Worm (Caenorhabditis elegans) whole organism, L1 larva: Measurements from ENCODE around the gene gst-14.

Experiments
- alr-1 ChIP-seq: fragments of 200-800 bp; sonication (Bioruptor generic); optimal IDR thresholded peaks from 2 replicates; lab custom pipeline; 2018; ENCODE audit warnings: borderline replicate concordance, mild to moderate bottlenecking, missing genetic modification characterization, missing compliant biosample characterization
- ama-1 ChIP-seq: fragments of 150-350 bp; optimal IDR thresholded peaks from 2 replicates; lab custom pipeline; 2014
- blmp-1 ChIP-seq: fragments of 150-350 bp; optimal IDR thresholded peaks from 2 replicates; lab custom pipeline; 2014; ENCODE audit warnings: missing biosample characterization, missing genetic modification characterization
- ceh-82 ChIP-seq, 3 experiments: fragments of 150-350 bp in 1 of 3; sonication (generic microtip) in 2 of 3; optimal IDR thresholded peaks; 2 replicates each; lab custom pipeline; 2014 to 2017; ENCODE audit warnings: missing biosample characterization in 3 of 3, missing genetic modification characterization in 3 of 3
- dpl-1 ChIP-seq, 3 experiments: fragments of 150-350 bp in 2 of 3; sonication (generic microtip) in 1 of 3; optimal IDR thresholded peaks; 2 replicates each; lab custom pipeline; 2014 to 2017; ENCODE audit warnings: missing biosample characterization in 3 of 3, missing genetic modification characterization in 3 of 3, missing genetic modification reagents in 3 of 3
- efl-1 ChIP-seq, 4 experiments: fragments of 150-350 bp; optimal IDR thresholded peaks in 3 of 4; peaks in 1 of 4; 1 replicate in 1 of 4; 2 replicates in 3 of 4; lab custom pipeline; 2014; ENCODE audit warnings: missing biosample characterization in 2 of 4, missing genetic modification characterization in 2 of 4, missing genetic modification reagents in 2 of 4
- elt-2 ChIP-seq: sonication (generic microtip); optimal IDR thresholded peaks from 2 replicates; lab custom pipeline; 2016; ENCODE audit warnings: missing genetic modification characterization, mild to moderate bottlenecking, inconsistent platforms, missing compliant biosample characterization, missing genetic modification reagents
- elt-3 ChIP-seq, 6 experiments: fragments of 150-350 bp in 1 of 6; sonication (generic microtip); optimal IDR thresholded peaks; 2 replicates each; lab custom pipeline; 2017 to 2018; ENCODE audit warnings: missing biosample characterization in 6 of 6, missing genetic modification characterization in 6 of 6, inconsistent platforms in 1 of 6
- ets-5 ChIP-seq: fragments of 200-800 bp; sonication (Bioruptor generic); IDR thresholded peaks from 2 replicates; pipeline ENCODE4 v1.3.6; 2022; ENCODE audit warnings: missing genetic modification characterization, missing compliant biosample characterization
- lin-13 ChIP-seq: fragments of 150-350 bp; optimal IDR thresholded peaks from 2 replicates; lab custom pipeline; 2014; ENCODE audit warnings: missing biosample characterization, missing genetic modification reagents, missing genetic modification characterization
- lin-14 ChIP-seq: fragments of 200-800 bp; sonication (Bioruptor generic); optimal IDR thresholded peaks from 2 replicates; lab custom pipeline; 2018; ENCODE audit warnings: mild to moderate bottlenecking, missing genetic modification characterization, moderate library complexity, missing compliant biosample characterization
- lin-35 ChIP-seq, 2 experiments: fragments of 150-350 bp; optimal IDR thresholded peaks; 2 replicates each; lab custom pipeline; 2014; ENCODE audit warnings: missing biosample characterization in 2 of 2, missing genetic modification characterization in 2 of 2, missing genetic modification reagents in 2 of 2
- lsy-2 ChIP-seq, 2 experiments: fragments of 150-350 bp; optimal IDR thresholded peaks; 2 replicates each; lab custom pipeline; 2014; ENCODE audit warnings: missing biosample characterization in 2 of 2, missing genetic modification characterization in 2 of 2
- mab-9 ChIP-seq: fragments of 200-800 bp; sonication (Bioruptor generic); IDR thresholded peaks from 2 replicates; pipeline ENCODE4 v1.3.6; 2022; ENCODE audit warnings: missing genetic modification reagents, missing genetic modification characterization, missing compliant biosample characterization
- mdl-1 ChIP-seq, 2 experiments: fragments of 150-350 bp; optimal IDR thresholded peaks; 2 replicates each; lab custom pipeline; 2014 to 2017; ENCODE audit warnings: missing biosample characterization in 2 of 2, missing genetic modification characterization in 2 of 2, inconsistent platforms in 1 of 2
- mep-1 ChIP-seq: fragments of 150-350 bp; optimal IDR thresholded peaks from 2 replicates; lab custom pipeline; 2014; ENCODE audit warnings: missing biosample characterization, missing genetic modification characterization
- nhr-19 ChIP-seq: fragments of 200-800 bp; sonication (Bioruptor generic); conservative IDR thresholded peaks from 2 replicates; pipeline ENCODE4 v1.3.6; 2022; ENCODE audit warnings: missing genetic modification characterization, missing compliant biosample characterization
- nhr-20 ChIP-seq: sonication (generic microtip); optimal IDR thresholded peaks from 2 replicates; lab custom pipeline; 2016; ENCODE audit warnings: mild to moderate bottlenecking, missing genetic modification characterization, missing compliant biosample characterization
- nhr-47 ChIP-seq: sonication (generic microtip); optimal IDR thresholded peaks from 2 replicates; lab custom pipeline; 2016; ENCODE audit warnings: mild to moderate bottlenecking, missing genetic modification characterization, moderate library complexity, missing compliant biosample characterization
- nhr-71 ChIP-seq: sonication (generic microtip); optimal IDR thresholded peaks from 2 replicates; lab custom pipeline; 2016; ENCODE audit warnings: mild to moderate bottlenecking, missing genetic modification characterization, moderate library complexity, missing compliant biosample characterization
- nhr-77 ChIP-seq: fragments of 150-350 bp; optimal IDR thresholded peaks from 2 replicates; lab custom pipeline; 2014; ENCODE audit warnings: missing biosample characterization, missing genetic modification characterization
- nhr-85 ChIP-seq: sonication (generic microtip); peaks from one replicate; lab custom pipeline; 2016; ENCODE audit warnings: missing genetic modification characterization, inconsistent platforms, missing compliant biosample characterization
- nhr-90 ChIP-seq: sonication (generic microtip); optimal IDR thresholded peaks from 2 replicates; lab custom pipeline; 2016; ENCODE audit warnings: mild to moderate bottlenecking, missing genetic modification characterization, missing compliant biosample characterization; ENCODE audit not compliant: poor library complexity
- pag-3 ChIP-seq: sonication (generic microtip); optimal IDR thresholded peaks from 2 replicates; lab custom pipeline; 2017; ENCODE audit warnings: missing genetic modification characterization, mild to moderate bottlenecking, missing compliant biosample characterization, antibody characterized with exemption, borderline replicate concordance; ENCODE audit not compliant: insufficient read depth
- rnt-1 ChIP-seq: sonication (generic microtip); optimal IDR thresholded peaks from 2 replicates; lab custom pipeline; 2016; ENCODE audit warnings: mild to moderate bottlenecking, missing genetic modification characterization, moderate library complexity, missing compliant biosample characterization
- skn-1 ChIP-seq: fragments of 150-350 bp; optimal IDR thresholded peaks from 2 replicates; lab custom pipeline; 2014; ENCODE audit warnings: missing biosample characterization, missing genetic modification characterization
- snpc-4 ChIP-seq: fragments of 150-350 bp; optimal IDR thresholded peaks from 2 replicates; lab custom pipeline; 2014; ENCODE audit warnings: missing biosample characterization, missing genetic modification characterization
- snu-23 ChIP-seq: sonication (generic microtip); optimal IDR thresholded peaks from 2 replicates; lab custom pipeline; 2016; ENCODE audit warnings: missing genetic modification characterization, missing compliant biosample characterization
- sox-4 ChIP-seq: sonication (generic microtip); optimal IDR thresholded peaks from 2 replicates; lab custom pipeline; 2016; ENCODE audit warnings: missing genetic modification characterization, missing compliant biosample characterization
- sptf-1 ChIP-seq: fragments of 150-350 bp; optimal IDR thresholded peaks from 2 replicates; lab custom pipeline; 2014; ENCODE audit warnings: missing biosample characterization, missing genetic modification characterization
- swsn-7 ChIP-seq: sonication (generic microtip); optimal IDR thresholded peaks from 2 replicates; lab custom pipeline; 2016; ENCODE audit warnings: missing genetic modification characterization, missing compliant biosample characterization
- tbx-2 ChIP-seq: sonication (generic microtip); optimal IDR thresholded peaks from 2 replicates; lab custom pipeline; 2016; ENCODE audit warnings: missing genetic modification characterization, missing compliant biosample characterization
- unc-130 ChIP-seq: fragments of 150-350 bp; optimal IDR thresholded peaks from 2 replicates; lab custom pipeline; 2017; ENCODE audit warnings: missing biosample characterization, missing genetic modification characterization, inconsistent platforms
- vab-15 ChIP-seq: sonication (generic microtip); optimal IDR thresholded peaks from 2 replicates; lab custom pipeline; 2017; ENCODE audit warnings: missing genotype, mild to moderate bottlenecking, missing genetic modification characterization, missing compliant biosample characterization
- xbp-1 ChIP-seq: sonication (generic microtip); optimal IDR thresholded peaks from 2 replicates; lab custom pipeline; 2016; ENCODE audit warnings: missing genetic modification characterization, missing compliant biosample characterization

gst-14 gene

DNA sequence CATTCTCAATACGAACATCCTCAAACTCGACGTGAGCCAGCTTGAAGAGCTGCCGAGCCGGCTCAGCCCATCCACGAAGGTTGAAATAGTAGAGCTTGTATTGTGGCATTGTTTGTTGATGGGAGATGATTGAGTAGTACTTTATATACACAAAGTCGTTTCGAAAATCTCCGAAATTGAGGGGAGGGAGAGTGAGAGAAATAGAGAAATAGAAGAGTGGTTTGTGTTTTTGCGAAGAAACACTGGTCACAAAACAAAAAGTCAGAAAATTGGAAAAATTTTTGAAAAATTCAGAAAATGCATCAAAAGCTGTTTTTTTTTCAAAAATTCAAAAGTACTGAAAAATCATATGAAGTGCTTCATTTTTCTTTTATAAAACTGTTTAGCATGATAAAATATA, 4.7 kb downstream of the gst-14 start, which contains the start of gene gst-24:
TSS of gene gst-24 (minus strand) at position 181 of the 400 bp plus-strand sequence.
- TF ChIP-seq nhr-77 (tag; lab: Kevin White, UChicago) (peak; percentile 61), lin-35 (GFP tag; optimal IDR thresholded peaks at IDR 0.05; lab: Kevin White, UChicago) (peak in 1 of 2 experiments; percentile 15), nhr-85 (tag; lab: Kevin White, UChicago) (peak; percentile 67), vab-15 (no peak), snu-23 (GFP tag; lab: Kevin White, UChicago) (peak; percentile 3), dpl-1 (GFP tag; optimal IDR thresholded peaks at IDR 0.05; lab: Kevin White, UChicago) (peak in 1 of 3 experiments; percentile 6), ets-5 (GFP tag; lab: Robert Waterston, UW) (no peak), lin-14 (GFP tag; lab: Kevin White, UChicago) (peak; percentile 29)

DNA sequence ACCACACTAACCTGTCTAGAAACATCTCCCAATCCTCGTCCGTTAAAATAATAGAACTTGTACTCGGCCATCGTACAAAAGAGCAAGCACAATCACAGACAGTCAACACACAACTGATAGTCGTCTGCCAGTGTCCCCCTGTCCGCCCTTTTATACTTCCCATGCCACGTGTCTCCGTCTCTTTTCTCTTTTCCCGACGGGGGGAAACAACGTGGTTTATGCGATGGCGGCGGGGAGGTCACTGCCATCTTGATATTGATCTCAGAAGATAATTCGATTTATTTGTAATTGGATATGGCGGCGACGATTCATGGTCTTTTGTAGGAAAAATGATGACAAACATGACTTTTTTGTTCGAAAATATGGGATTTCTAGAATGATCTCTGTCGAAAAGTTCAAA, 6.2 kb downstream of the gst-14 start, which contains the start of gene gst-20:
TSS of gene gst-20 (minus strand) at position 170 of the 400 bp plus-strand sequence.
- TF ChIP-seq snpc-4 (peak; percentile 20), mdl-1 (tag; optimal IDR thresholded peaks at IDR 0.05; lab: Kevin White, UChicago) (peak; percentile 35 to 92), pag-3 (tag; lab: Kevin White, UChicago) (peak; percentile 84), unc-130 (tag; lab: Kevin White, UChicago) (no peak), rnt-1 (tag; lab: Kevin White, UChicago) (peak; percentile 10), efl-1 (optimal IDR thresholded peaks at IDR 0.05; lab: Kevin White, UChicago) (peak; percentile 3 to 23), efl-1 (GFP tag; optimal IDR thresholded peaks at IDR 0.05 in 1 of 2; lab: Kevin White, UChicago) (peak in 1 of 2 experiments; percentile 90), snu-23 (GFP tag; lab: Kevin White, UChicago) (peak; percentile 63), tbx-2 (tag; lab: Kevin White, UChicago) (peak; percentile 66), nhr-77 (tag; lab: Kevin White, UChicago) (peak; percentile 88), elt-2 (tag; lab: Kevin White, UChicago) (peak; percentile 9), skn-1 (tag; lab: Kevin White, UChicago) (peak; percentile 61), nhr-47 (tag; lab: Kevin White, UChicago) (peak; percentile 52), mab-9 (no peak), ceh-82 (tag; optimal IDR thresholded peaks at IDR 0.05; lab: Kevin White, UChicago) (peak in 2 of 3 experiments; percentile 7 to 18), lin-35 (GFP tag; optimal IDR thresholded peaks at IDR 0.05; lab: Kevin White, UChicago) (peak in 1 of 2 experiments; percentile 64), nhr-71 (peak; percentile 72), xbp-1 (tag; lab: Kevin White, UChicago) (peak; percentile 30), alr-1 (tag; lab: Kevin White, UChicago) (no peak), blmp-1 (peak; percentile 81), lin-14 (GFP tag; lab: Kevin White, UChicago) (peak; percentile 90), lin-13 (GFP tag; lab: Kevin White, UChicago) (no peak), ama-1 (lab: Kevin White, UChicago) (no peak), mep-1 (tag; lab: Kevin White, UChicago) (peak; percentile 57), elt-3 (tag; optimal IDR thresholded peaks at IDR 0.05; lab: Kevin White, UChicago) (peak in 5 of 6 experiments; percentile 39 to 78 (median 60)), nhr-20 (peak; percentile 91), lsy-2 (tag; optimal IDR thresholded peaks at IDR 0.05; lab: Kevin White, UChicago) (peak; percentile 18 to 26), dpl-1 (GFP tag; optimal IDR thresholded peaks at IDR 0.05; lab: Kevin White, UChicago) (peak in 2 of 3 experiments; percentile 11 to 14), nhr-90 (tag; lab: Kevin White, UChicago) (peak; percentile 75), nhr-85 (tag; lab: Kevin White, UChicago) (peak; percentile 89), swsn-7 (tag; lab: Kevin White, UChicago) (peak; percentile 12), nhr-19 (GFP tag; lab: Robert Waterston, UW) (peak; percentile 19; the same call in 1 of the 2 replicates), sptf-1 (no peak), sox-4 (tag; lab: Kevin White, UChicago) (no peak)

DNA sequence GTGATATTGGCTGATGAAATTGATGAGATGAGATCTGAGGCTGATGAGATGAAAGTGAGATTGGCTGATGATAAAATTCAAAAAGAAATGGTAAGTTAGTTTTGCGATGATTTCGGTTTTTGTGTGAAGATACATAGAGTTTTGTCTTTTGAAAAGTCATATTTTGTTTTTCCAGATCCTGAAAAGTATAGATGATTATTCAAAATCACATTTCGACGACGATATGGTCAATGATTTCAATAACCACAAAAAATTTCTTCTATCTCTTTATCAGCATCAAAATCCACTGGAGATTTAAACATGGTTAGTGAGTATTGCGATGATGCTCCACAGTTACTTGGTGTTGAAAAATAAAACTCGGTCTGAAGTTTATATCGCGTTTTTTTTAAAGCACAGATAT, 15.0 kb downstream of the gst-14 start, which contains the start of gene csp-1:
TSS of gene csp-1 (plus strand) at position 301 of the 400 bp plus-strand sequence.
- no peak for TF ChIP-seq mdl-1 (tag; optimal IDR thresholded peaks at IDR 0.05; lab: Kevin White, UChicago)
- no peak for TF ChIP-seq efl-1 (optimal IDR thresholded peaks at IDR 0.05; lab: Kevin White, UChicago)
- TF ChIP-seq efl-1 (GFP tag; optimal IDR thresholded peaks at IDR 0.05 in 1 of 2; lab: Kevin White, UChicago), result peak in 1 of 2 experiments; percentile 80
- TF ChIP-seq lin-13 (GFP tag; lab: Kevin White, UChicago), result no peak
- peak; percentile 29 for TF ChIP-seq nhr-85 (tag; lab: Kevin White, UChicago)
- no peak for TF ChIP-seq ama-1 (lab: Kevin White, UChicago)
